Worm (Caenorhabditis elegans) whole organism, early embryonic: ENCODE measurements around the gene bub-3.

Experiments
- B0310.2 ChIP-seq: sonication (generic microtip); optimal IDR thresholded peaks from 2 replicates; lab custom pipeline; 2016; ENCODE audit warnings: mild to moderate bottlenecking, missing genetic modification characterization, missing compliant biosample characterization
- F13C5.2 ChIP-seq: sonication (generic microtip); optimal IDR thresholded peaks from 2 replicates; lab custom pipeline; 2017; ENCODE audit warnings: mild to moderate bottlenecking, missing genetic modification characterization, inconsistent platforms, missing compliant biosample characterization
- aly-1 ChIP-seq: sonication (generic microtip); optimal IDR thresholded peaks from 2 replicates; lab custom pipeline; 2016; ENCODE audit warnings: missing genetic modification characterization, missing compliant biosample characterization
- ama-1 ChIP-seq: fragments of 150-350 bp; optimal IDR thresholded peaks from 2 replicates; lab custom pipeline; 2014
- ceh-13 ChIP-seq: fragments of 200-800 bp; sonication (Bioruptor generic); optimal IDR thresholded peaks from 2 replicates; lab custom pipeline; 2018; ENCODE audit warnings: mild to moderate bottlenecking, missing genetic modification characterization, missing compliant biosample characterization
- ceh-36 ChIP-seq: sonication (generic microtip); optimal IDR thresholded peaks from 2 replicates; lab custom pipeline; 2016; ENCODE audit warnings: missing genetic modification characterization, inconsistent platforms, missing compliant biosample characterization
- ets-7 ChIP-seq: sonication (generic microtip); optimal IDR thresholded peaks from 2 replicates; lab custom pipeline; 2016; ENCODE audit warnings: missing genotype, missing genetic modification characterization, missing compliant biosample characterization
- flt-1 ChIP-seq: fragments of 200-800 bp; sonication (Bioruptor generic); IDR thresholded peaks from 2 replicates; pipeline ENCODE4 v1.3.6; 2022; ENCODE audit warnings: missing genetic modification characterization, missing compliant biosample characterization
- hmbx-1 ChIP-seq: sonication (generic microtip); optimal IDR thresholded peaks from 2 replicates; lab custom pipeline; 2016; ENCODE audit warnings: mild to moderate bottlenecking, missing genetic modification characterization, missing compliant biosample characterization
- hmg-4 ChIP-seq: fragments of 200-800 bp; sonication (Bioruptor generic); optimal IDR thresholded peaks from 2 replicates; lab custom pipeline; 2018; ENCODE audit warnings: mild to moderate bottlenecking, missing genetic modification characterization, missing compliant biosample characterization
- hnd-1 ChIP-seq: sonication (generic microtip); optimal IDR thresholded peaks from 2 replicates; lab custom pipeline; 2016; ENCODE audit warnings: missing genetic modification characterization, missing compliant biosample characterization
- pes-1 ChIP-seq: fragments of 200-800 bp; sonication (Bioruptor generic); IDR thresholded peaks from 2 replicates; pipeline ENCODE4 v1.3.6; 2022; ENCODE audit warnings: missing genetic modification reagents, missing genetic modification characterization, missing compliant biosample characterization
- scrt-1 ChIP-seq: fragments of 200-800 bp; sonication (Bioruptor generic); IDR thresholded peaks from 2 replicates; pipeline ENCODE4 v1.3.6; 2022; ENCODE audit warnings: missing genetic modification characterization, missing compliant biosample characterization
- sea-1 ChIP-seq: fragments of 200-800 bp; sonication (Bioruptor generic); conservative IDR thresholded peaks from 2 replicates; pipeline ENCODE4 v1.3.6; 2022; ENCODE audit warnings: missing genetic modification characterization, missing compliant biosample characterization
- tbx-11 ChIP-seq: fragments of 200-800 bp; sonication (Bioruptor generic); IDR thresholded peaks from 2 replicates; pipeline ENCODE4 v1.3.6; 2022; ENCODE audit warnings: missing genetic modification characterization, missing compliant biosample characterization
- tbx-37 ChIP-seq: fragments of 200-800 bp; sonication (Bioruptor generic); conservative IDR thresholded peaks from 2 replicates; pipeline ENCODE4 v1.3.6; 2022; ENCODE audit warnings: missing genetic modification reagents, missing genetic modification characterization, missing compliant biosample characterization
- tra-4 ChIP-seq: sonication (generic microtip); optimal IDR thresholded peaks from 2 replicates; lab custom pipeline; 2017; ENCODE audit warnings: missing genetic modification characterization, missing compliant biosample characterization

bub-3 gene

DNA sequence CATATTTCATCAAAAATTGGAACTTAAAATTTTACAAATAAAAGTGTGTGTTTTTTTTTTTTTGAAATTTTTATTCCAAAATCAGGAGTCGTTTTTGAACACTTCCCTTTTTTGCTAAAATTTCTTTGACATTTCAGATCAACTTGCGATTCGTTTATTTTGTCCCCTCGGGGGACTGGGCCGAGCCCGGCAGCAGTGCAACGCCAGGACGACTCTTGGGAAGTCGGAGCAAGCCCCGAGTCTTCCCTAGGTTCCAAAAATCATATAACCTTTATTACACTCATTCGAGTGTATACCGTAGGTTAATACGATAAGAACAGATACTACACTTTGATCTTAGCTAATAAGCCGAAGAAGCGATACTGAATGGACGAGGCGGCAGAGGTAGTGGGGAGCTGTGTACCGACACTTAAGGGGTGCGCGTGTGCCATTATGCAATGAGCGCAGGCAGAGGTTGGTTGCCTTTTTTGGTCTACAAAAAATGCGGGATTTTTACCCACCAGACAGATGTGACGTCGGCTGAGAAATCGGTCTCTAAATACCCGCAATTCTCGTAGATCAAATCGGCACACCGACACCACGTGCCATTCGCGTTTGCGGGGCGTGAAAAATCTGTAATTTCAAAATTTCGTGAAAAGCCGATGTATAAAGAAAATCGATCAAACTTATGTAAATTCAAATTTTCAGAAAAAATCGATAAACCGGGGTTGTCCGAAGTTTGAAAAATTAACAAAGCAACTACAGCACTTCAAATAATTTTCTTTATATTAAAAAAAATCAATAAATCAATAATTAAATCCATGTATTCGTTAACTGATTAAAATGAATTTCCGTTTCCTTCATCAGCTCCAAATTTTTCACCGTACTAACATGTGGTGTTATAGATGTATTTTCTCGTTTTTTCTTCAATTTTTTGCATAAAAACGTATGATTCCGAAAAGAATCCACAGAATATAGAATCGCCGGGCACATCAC is 8.2 kb upstream of the bub-3 start:
- TF ChIP-seq ama-1 (lab: Kevin White, UChicago) (no peak), ceh-36 (tag; lab: Kevin White, UChicago) (no peak), hnd-1 (tag; lab: Kevin White, UChicago) (no peak), B0310.2 (tag; lab: Kevin White, UChicago) (no peak), tra-4 (tag; lab: Kevin White, UChicago) (no peak), F13C5.2 (tag; lab: Kevin White, UChicago) (no peak), hmg-4 (GFP tag; lab: Kevin White, UChicago) (no peak), flt-1 (GFP tag; lab: Robert Waterston, UW) (no peak), ets-7 (tag; lab: Kevin White, UChicago) (no peak), tbx-11 (GFP tag; lab: Robert Waterston, UW) (no peak), pes-1 (GFP tag; lab: Robert Waterston, UW) (no peak), scrt-1 (GFP tag; lab: Robert Waterston, UW) (no peak), hmbx-1 (no peak)

DNA sequence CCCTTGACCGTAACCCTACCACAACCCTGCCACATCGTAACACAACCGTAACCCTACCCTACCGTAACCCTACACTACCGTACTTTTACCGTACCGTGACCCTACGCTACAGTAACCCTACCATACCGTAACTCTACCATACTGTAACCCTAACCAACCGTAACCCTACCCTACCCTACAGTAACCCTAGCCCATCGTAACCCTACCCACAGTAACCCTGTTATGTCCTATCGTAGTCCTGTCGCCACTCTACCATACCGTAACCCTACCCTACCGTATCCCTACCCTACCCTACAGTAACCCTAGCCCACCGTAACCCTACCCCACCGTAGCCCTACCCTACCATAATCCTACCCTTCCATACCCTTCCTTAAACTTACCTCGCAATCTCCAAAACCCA is 5.2 kb upstream of the bub-3 start:
- TF ChIP-seq hmbx-1 (no peak), tra-4 (tag; lab: Kevin White, UChicago) (no peak), ama-1 (lab: Kevin White, UChicago) (no peak), sea-1 (GFP tag; lab: Robert Waterston, UW) (no peak), flt-1 (GFP tag; lab: Robert Waterston, UW) (no peak), ceh-13 (GFP tag; lab: Kevin White, UChicago) (no peak), F13C5.2 (tag; lab: Kevin White, UChicago) (no peak), pes-1 (GFP tag; lab: Robert Waterston, UW) (no peak), hmg-4 (GFP tag; lab: Kevin White, UChicago) (no peak), B0310.2 (tag; lab: Kevin White, UChicago) (no peak), tbx-11 (GFP tag; lab: Robert Waterston, UW) (no peak), scrt-1 (GFP tag; lab: Robert Waterston, UW) (no peak), ceh-36 (tag; lab: Kevin White, UChicago) (no peak), aly-1 (no peak), tbx-37 (no peak)

DNA sequence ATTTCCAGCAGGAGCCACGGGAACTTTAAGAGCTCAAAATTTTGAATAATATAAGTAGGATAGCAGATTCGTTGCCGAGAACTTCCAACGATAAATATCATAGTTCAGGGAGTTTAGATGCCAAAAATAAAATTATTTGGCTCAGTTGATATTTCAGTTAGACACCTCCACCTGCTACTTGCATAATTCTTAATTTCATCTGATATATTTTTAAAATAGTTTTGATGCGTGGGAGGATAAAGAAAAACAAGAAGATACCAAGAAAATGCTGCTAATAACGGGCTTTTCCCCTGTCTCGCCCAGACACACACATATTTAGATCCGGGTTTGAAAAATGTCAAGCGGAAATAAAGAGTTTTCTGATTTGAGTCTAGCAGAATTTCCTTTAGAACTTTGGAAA is 4.6 kb upstream of the bub-3 start, which contains the start of gene sre-46:
Gene sre-46 (minus strand): TSS at position 101 of the 400 bp plus-strand sequence.
- TF ChIP-seq ets-7 (tag; lab: Kevin White, UChicago), result no peak
- no peak for TF ChIP-seq scrt-1 (GFP tag; lab: Robert Waterston, UW)
- TF ChIP-seq pes-1 (GFP tag; lab: Robert Waterston, UW), result no peak
- no peak for TF ChIP-seq tbx-11 (GFP tag; lab: Robert Waterston, UW)
- no peak for TF ChIP-seq hnd-1 (tag; lab: Kevin White, UChicago)
- TF ChIP-seq aly-1, result no peak
- TF ChIP-seq ceh-13 (GFP tag; lab: Kevin White, UChicago), result no peak
- TF ChIP-seq flt-1 (GFP tag; lab: Robert Waterston, UW), result no peak
- no peak for TF ChIP-seq hmg-4 (GFP tag; lab: Kevin White, UChicago)
- no peak for TF ChIP-seq sea-1 (GFP tag; lab: Robert Waterston, UW)
- no peak for TF ChIP-seq tra-4 (tag; lab: Kevin White, UChicago)
- TF ChIP-seq ceh-36 (tag; lab: Kevin White, UChicago), result no peak
- TF ChIP-seq F13C5.2 (tag; lab: Kevin White, UChicago), result no peak
- TF ChIP-seq hmbx-1, result no peak
- TF ChIP-seq ama-1 (lab: Kevin White, UChicago), result no peak
- TF ChIP-seq B0310.2 (tag; lab: Kevin White, UChicago), result no peak
- no peak for TF ChIP-seq tbx-37

DNA sequence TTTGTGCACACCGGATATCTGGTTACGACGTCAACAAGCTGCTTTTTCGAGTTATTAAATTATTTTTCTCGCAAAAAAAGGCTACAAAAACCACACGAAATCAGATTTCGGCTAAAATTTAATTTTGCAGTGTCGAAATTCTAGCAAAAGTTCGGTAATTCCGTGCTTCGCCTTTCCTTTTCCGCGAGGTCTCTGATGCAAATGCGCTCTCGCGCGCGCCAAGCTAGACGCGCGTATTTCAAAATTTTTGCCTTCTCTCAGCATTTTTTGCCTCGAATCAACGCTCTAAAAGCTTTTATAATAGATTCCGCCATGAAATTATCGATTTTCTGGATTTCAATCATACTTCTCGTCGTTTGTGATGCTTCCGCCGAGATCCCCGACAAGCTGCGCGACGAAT is 3.1 kb upstream of the bub-3 start, which contains the start of gene Y54G9A.5:
Gene Y54G9A.5 (plus strand): TSS at position 245 of the 400 bp plus-strand sequence.
- TF ChIP-seq hmg-4 (GFP tag; lab: Kevin White, UChicago) (no peak), tra-4 (tag; lab: Kevin White, UChicago) (no peak)

DNA sequence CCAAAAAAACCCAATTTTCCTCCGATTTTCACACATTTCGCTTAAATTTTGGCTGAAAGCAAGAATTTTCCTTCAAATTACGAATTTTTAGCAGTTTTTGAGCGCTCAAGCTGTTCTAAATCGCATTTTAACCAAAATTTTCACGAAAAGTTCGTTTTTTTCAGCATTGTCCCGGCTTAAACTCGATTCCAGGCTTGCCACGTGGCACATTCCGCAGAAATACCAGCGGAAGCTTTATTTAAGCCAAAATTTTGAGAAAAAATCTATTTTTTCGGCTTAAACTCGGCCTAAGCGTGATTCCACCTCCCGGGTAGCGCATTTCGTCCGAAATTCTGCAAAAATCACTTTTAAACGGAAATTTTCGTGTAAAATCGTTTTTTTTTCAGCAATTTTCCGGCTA is 2.1 kb upstream of the bub-3 start:
- no peak for TF ChIP-seq ama-1 (lab: Kevin White, UChicago)
- no peak for TF ChIP-seq flt-1 (GFP tag; lab: Robert Waterston, UW)
- TF ChIP-seq B0310.2 (tag; lab: Kevin White, UChicago), result no peak
- no peak for TF ChIP-seq ceh-13 (GFP tag; lab: Kevin White, UChicago)
- TF ChIP-seq hnd-1 (tag; lab: Kevin White, UChicago), result no peak
- no peak for TF ChIP-seq aly-1
- TF ChIP-seq ceh-36 (tag; lab: Kevin White, UChicago), result no peak
- no peak for TF ChIP-seq tbx-11 (GFP tag; lab: Robert Waterston, UW)
- no peak for TF ChIP-seq tra-4 (tag; lab: Kevin White, UChicago)
- TF ChIP-seq hmbx-1, result no peak
- no peak for TF ChIP-seq scrt-1 (GFP tag; lab: Robert Waterston, UW)
- no peak for TF ChIP-seq F13C5.2 (tag; lab: Kevin White, UChicago)
- no peak for TF ChIP-seq tbx-37
- TF ChIP-seq pes-1 (GFP tag; lab: Robert Waterston, UW), result no peak
- TF ChIP-seq hmg-4 (GFP tag; lab: Kevin White, UChicago), result no peak
- TF ChIP-seq ets-7 (tag; lab: Kevin White, UChicago), result no peak
- TF ChIP-seq sea-1 (GFP tag; lab: Robert Waterston, UW), result no peak

DNA sequence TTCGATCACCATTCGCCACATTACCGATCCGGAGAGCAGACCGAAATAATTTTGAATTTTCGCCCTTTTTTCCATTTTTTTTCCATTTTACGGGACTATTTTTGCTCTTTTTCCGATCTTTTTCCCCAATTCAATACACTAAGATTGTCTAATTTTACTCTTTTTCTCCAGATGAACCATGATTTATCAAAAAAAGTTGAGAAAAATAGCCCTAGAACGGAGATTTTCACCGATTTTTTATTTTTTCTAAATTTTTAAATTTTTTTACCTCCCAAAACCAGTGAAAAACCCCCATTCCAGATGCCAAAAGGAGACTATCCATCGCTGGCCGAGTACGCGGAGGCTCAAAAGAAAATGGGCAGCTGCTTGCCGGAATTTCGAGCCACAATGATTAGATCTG is 3.6 kb downstream of the bub-3 start, which contains the start of gene Y54G9A.9:
Gene Y54G9A.9 (plus strand): TSS at position 301 of the 400 bp plus-strand sequence.
- TF ChIP-seq ets-7 (tag; lab: Kevin White, UChicago) (no peak), scrt-1 (GFP tag; lab: Robert Waterston, UW) (no peak), tbx-11 (GFP tag; lab: Robert Waterston, UW) (no peak), F13C5.2 (tag; lab: Kevin White, UChicago) (no peak), hmbx-1 (no peak), hnd-1 (tag; lab: Kevin White, UChicago) (no peak), ceh-36 (tag; lab: Kevin White, UChicago) (no peak)
